Worm (Caenorhabditis elegans) whole organism, L2 larva: ENCODE measurements around the gene T16G12.4.

Source experiments
- alr-1 ChIP-seq: fragments of 150-350 bp; optimal IDR thresholded peaks from 2 replicates; lab custom pipeline; 2014; ENCODE audit warnings: missing biosample characterization, missing genetic modification characterization
- mdl-1 ChIP-seq, 2 experiments: fragments of 150-350 bp in 1 of 2; sonication (generic microtip) in 1 of 2; optimal IDR thresholded peaks; 2 replicates each; lab custom pipeline; 2017; ENCODE audit warnings: missing biosample characterization in 2 of 2, missing genetic modification characterization in 2 of 2
- nhr-12 ChIP-seq: fragments of 150-350 bp; optimal IDR thresholded peaks from 2 replicates; lab custom pipeline; 2014; ENCODE audit warnings: missing biosample characterization, missing genetic modification characterization
- nhr-6 ChIP-seq: fragments of 150-350 bp; optimal IDR thresholded peaks from 2 replicates; lab custom pipeline; 2014; ENCODE audit warnings: missing biosample characterization, missing genetic modification characterization

ce11 chrIII:10033881-10034280, 23.7 kb upstream of the T16G12.4 start, which contains the start of gene M04D8.8:
- TF ChIP-seq nhr-6 (tag; lab: Kevin White, UChicago) (no peak), alr-1 (tag; lab: Kevin White, UChicago) (no peak), nhr-12 (tag; lab: Kevin White, UChicago) (no peak), mdl-1 (tag; optimal IDR thresholded peaks at IDR 0.05; lab: Kevin White, UChicago) (no peak)
